Worm (Caenorhabditis elegans) whole organism, L3 larva: ENCODE results near the gene btb-7.

Experiments
- R02D3.7 ChIP-seq: fragments of 150-350 bp; optimal IDR thresholded peaks from 2 replicates; lab custom pipeline; 2014; ENCODE audit warnings: missing biosample characterization, missing genetic modification characterization
- elt-1 ChIP-seq: fragments of 150-350 bp; optimal IDR thresholded peaks from 2 replicates; lab custom pipeline; 2014; ENCODE audit warnings: missing biosample characterization, missing genetic modification characterization
- nhr-12 ChIP-seq: fragments of 150-350 bp; optimal IDR thresholded peaks from 2 replicates; lab custom pipeline; 2014; ENCODE audit warnings: missing biosample characterization, missing genetic modification characterization
- nhr-25 ChIP-seq: sonication (generic microtip); optimal IDR thresholded peaks from 2 replicates; lab custom pipeline; 2017; ENCODE audit warnings: missing biosample characterization, missing genetic modification characterization
- sea-2 ChIP-seq: fragments of 150-350 bp; sonication (generic microtip); optimal IDR thresholded peaks from 4 replicates; lab custom pipeline; 2014; ENCODE audit warnings: missing biosample characterization, missing genetic modification reagents, missing genetic modification characterization
- unc-62 ChIP-seq: fragments of 150-350 bp; sonication (generic microtip); optimal IDR thresholded peaks from 4 replicates; lab custom pipeline; 2014; ENCODE audit warnings: missing biosample characterization, missing genetic modification reagents, missing genetic modification characterization

- TF ChIP-seq sea-2 (GFP tag; lab: Kevin White, UChicago) (no peak), elt-1 (tag; lab: Kevin White, UChicago) (no peak), R02D3.7 (tag; lab: Kevin White, UChicago) (no peak), unc-62 (GFP tag; lab: Kevin White, UChicago) (no peak), nhr-12 (no peak), nhr-25 (no peak)
These were observed 12.7 kb downstream of the btb-7 start, which contains the start of gene F45C12.17 for ce11 chrII:1725735-1726134.
